Worm (Caenorhabditis elegans): ENCODE results near the gene str-182.

The str-182 gene

ce11 chrV:10248255-10248979 lies 15.2 kb upstream of the str-182 start, which contains the start of gene akt-1:
akt-1 (plus strand) TSS chrV:10248905.
- TF ChIP-seq dao-5 (tag; optimal IDR thresholded peaks at IDR 0.05): no peak
- no peak for TF ChIP-seq him-1 (tag; optimal IDR thresholded peaks at IDR 0.05)
- no peak for TF ChIP-seq W03F9.2 (tag; optimal IDR thresholded peaks at IDR 0.05)

ce11 chrV:10247673-10248239 lies 14.5 kb upstream of the str-182 start:
- TF ChIP-seq W03F9.2 (tag; optimal IDR thresholded peaks at IDR 0.05) (no peak), him-1 (tag; optimal IDR thresholded peaks at IDR 0.05) (no peak), dao-5 (tag; optimal IDR thresholded peaks at IDR 0.05) (no peak)

ce11 chrV:10246967-10247366 lies 13.7 kb upstream of the str-182 start:
- no peak for TF ChIP-seq W03F9.2 (tag; optimal IDR thresholded peaks at IDR 0.05)
- no peak for TF ChIP-seq him-1 (tag; optimal IDR thresholded peaks at IDR 0.05)
- TF ChIP-seq dao-5 (tag; optimal IDR thresholded peaks at IDR 0.05): no peak

- TF ChIP-seq him-1 (tag; optimal IDR thresholded peaks at IDR 0.05) (no peak), W03F9.2 (tag; optimal IDR thresholded peaks at IDR 0.05) (no peak), dao-5 (tag; optimal IDR thresholded peaks at IDR 0.05) (no peak)
Measured at ce11 chrV:10246443-10246885, 13.2 kb upstream of the str-182 start.

ce11 chrV:10245615-10246014 lies 12.4 kb upstream of the str-182 start:
- TF ChIP-seq him-1 (tag; optimal IDR thresholded peaks at IDR 0.05) (no peak), dao-5 (tag; optimal IDR thresholded peaks at IDR 0.05) (no peak), W03F9.2 (tag; optimal IDR thresholded peaks at IDR 0.05) (no peak)

- no peak for TF ChIP-seq W03F9.2 (tag; optimal IDR thresholded peaks at IDR 0.05)
- TF ChIP-seq dao-5 (tag; optimal IDR thresholded peaks at IDR 0.05): no peak
- no peak for TF ChIP-seq him-1 (tag; optimal IDR thresholded peaks at IDR 0.05)
Measured at ce11 chrV:10244018-10244720, 10.9 kb upstream of the str-182 start.

ce11 chrV:10243105-10243504 lies 9.9 kb upstream of the str-182 start, which contains the start of gene C12D8.9:
C12D8.9 (minus strand) TSS chrV:10243205.
- TF ChIP-seq W03F9.2 (tag; optimal IDR thresholded peaks at IDR 0.05) (no peak), dao-5 (tag; optimal IDR thresholded peaks at IDR 0.05) (no peak), him-1 (tag; optimal IDR thresholded peaks at IDR 0.05) (no peak)

ce11 chrV:10241121-10241803 lies 8.0 kb upstream of the str-182 start, which contains the start of the genes C12D8.21 and col-148:
C12D8.21 (minus strand) TSS chrV:10241188.
col-148 (plus strand) TSS chrV:10241753.
- TF ChIP-seq W03F9.2 (tag; optimal IDR thresholded peaks at IDR 0.05) (no peak), dao-5 (tag; optimal IDR thresholded peaks at IDR 0.05) (no peak), him-1 (tag; optimal IDR thresholded peaks at IDR 0.05) (no peak)

- no peak for TF ChIP-seq him-1 (tag; optimal IDR thresholded peaks at IDR 0.05)
- no peak for TF ChIP-seq W03F9.2 (tag; optimal IDR thresholded peaks at IDR 0.05)
- no peak for TF ChIP-seq dao-5 (tag; optimal IDR thresholded peaks at IDR 0.05)
Measured at ce11 chrV:10239861-10240260, 6.6 kb upstream of the str-182 start, which contains the start of gene fipr-8. fipr-8 (minus strand) TSS chrV:10239961.

ce11 chrV:10238665-10239064 lies 5.4 kb upstream of the str-182 start, which contains the start of gene fubl-1:
fubl-1 (minus strand) TSS chrV:10238866.
- TF ChIP-seq him-1 (tag; optimal IDR thresholded peaks at IDR 0.05): no peak
- no peak for TF ChIP-seq W03F9.2 (tag; optimal IDR thresholded peaks at IDR 0.05)
- no peak for TF ChIP-seq dao-5 (tag; optimal IDR thresholded peaks at IDR 0.05)

- no peak for TF ChIP-seq dao-5 (tag; optimal IDR thresholded peaks at IDR 0.05)
Measured at ce11 chrV:10237959-10238444, 4.8 kb upstream of the str-182 start.

ce11 chrV:10237171-10237570 lies 3.9 kb upstream of the str-182 start:
- no peak for TF ChIP-seq W03F9.2 (tag; optimal IDR thresholded peaks at IDR 0.05)

ce11 chrV:10230932-10231331 lies 2.3 kb downstream of the str-182 start, which contains the start of gene fipr-6:
fipr-6 (plus strand) TSS chrV:10231232.
- no peak for TF ChIP-seq W03F9.2 (tag; optimal IDR thresholded peaks at IDR 0.05)

Measured in whole organism, L4/young adult.